Fruit fly (Drosophila melanogaster) whole organism, embryonic: ENCODE results near the gene ens.

Experiments
- C15 ChIP-seq: fragments of 200-800 bp; sonication (Bioruptor generic); IDR thresholded peaks from 3 replicates; pipeline ENCODE4 v1.3.6; 2022; ENCODE audit warnings: missing biosample characterization, missing genetic modification characterization
- CG10209 ChIP-seq: fragments of 200-800 bp; sonication (Bioruptor generic); optimal IDR thresholded peaks from 3 replicates; lab custom pipeline; 2017; ENCODE audit warnings: missing biosample characterization, mild to moderate bottlenecking, missing genetic modification characterization, missing genetic modification reagents
- CG12071 ChIP-seq: fragments of 200-800 bp; sonication (Bioruptor generic); optimal IDR thresholded peaks from 3 replicates; lab custom pipeline; 2018; ENCODE audit warnings: missing biosample characterization, mild to moderate bottlenecking, missing genetic modification characterization
- CrebB ChIP-seq: fragments of 200-800 bp; sonication (Bioruptor generic); optimal IDR thresholded peaks from 3 replicates; lab custom pipeline; 2018; ENCODE audit warnings: missing biosample characterization, mild to moderate bottlenecking, missing genetic modification characterization
- Hr51 ChIP-seq, 2 experiments: fragments of 200-800 bp; sonication (Bioruptor generic); optimal IDR thresholded peaks; 2 replicates in 1 of 2; 3 replicates in 1 of 2; lab custom pipeline; 2016 to 2018; ENCODE audit warnings: missing biosample characterization in 2 of 2, missing genetic modification characterization in 2 of 2, mild to moderate bottlenecking in 1 of 2, moderate library complexity in 1 of 2
- NfI ChIP-seq: fragments of 200-800 bp; sonication (Bioruptor generic); optimal IDR thresholded peaks from 3 replicates; lab custom pipeline; 2018; ENCODE audit warnings: missing biosample characterization, mild to moderate bottlenecking, missing genetic modification characterization, moderate library complexity
- fd102C ChIP-seq: fragments of 200-800 bp; sonication (Bioruptor generic); optimal IDR thresholded peaks from 2 replicates; lab custom pipeline; 2018; ENCODE audit warnings: missing biosample characterization, mild to moderate bottlenecking, missing genetic modification characterization, moderate library complexity
- gem ChIP-seq: fragments of 200-800 bp; sonication (Bioruptor generic); optimal IDR thresholded peaks from 2 replicates; lab custom pipeline; 2019; ENCODE audit warnings: missing biosample characterization, mild to moderate bottlenecking, missing genetic modification characterization, moderate library complexity
- gfzf ChIP-seq: fragments of 200-800 bp; sonication (Bioruptor generic); optimal IDR thresholded peaks from 2 replicates; lab custom pipeline; 2016; ENCODE audit warnings: missing biosample characterization, mild to moderate bottlenecking, missing genetic modification characterization, moderate library complexity
- psq ChIP-seq: fragments of 200-800 bp; sonication (Bioruptor generic); optimal IDR thresholded peaks from 2 replicates; lab custom pipeline; 2017; ENCODE audit warnings: missing biosample characterization, missing genetic modification characterization
- shn ChIP-seq: fragments of 200-800 bp; sonication (Bioruptor generic); optimal IDR thresholded peaks from 3 replicates; lab custom pipeline; 2016; ENCODE audit warnings: missing biosample characterization, missing genetic modification characterization
- tx ChIP-seq: fragments of 200-800 bp; sonication (Bioruptor generic); optimal IDR thresholded peaks from 2 replicates; lab custom pipeline; 2016; ENCODE audit warnings: missing biosample characterization, missing genetic modification characterization

DNA sequence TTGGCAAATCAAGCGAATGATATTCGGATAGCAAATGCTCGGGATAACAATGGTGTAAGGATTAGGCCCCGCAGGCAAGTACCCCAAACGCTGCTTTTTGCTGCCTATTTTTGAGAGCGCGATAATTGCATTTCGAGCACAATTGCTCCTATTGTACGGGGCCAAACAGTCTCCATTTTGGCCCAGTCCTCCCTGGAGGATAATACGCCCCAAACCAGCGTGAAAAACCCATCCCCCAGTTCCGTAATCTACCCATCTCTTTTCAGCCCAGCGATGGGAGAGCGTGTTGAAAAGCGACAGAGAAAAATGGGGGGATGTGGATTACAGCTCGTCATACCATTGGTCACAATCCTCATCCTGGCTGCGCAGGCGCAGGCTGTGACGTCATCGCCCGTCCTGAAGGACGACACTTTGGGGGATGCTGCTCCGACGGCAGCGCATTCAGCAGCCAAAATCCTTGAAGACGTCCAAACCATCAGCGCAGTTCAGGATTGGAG is 45.6 kb downstream of the ens start, which contains the start of gene Gad1:
- TF ChIP-seq gem (tag; lab: Kevin White, UChicago) (no peak), CrebB (tag; lab: Kevin White, UChicago) (no peak), CG10209 (GFP tag; lab: Kevin White, UChicago) (no peak), psq (GFP tag; lab: Kevin White, UChicago) (no peak), Hr51 (GFP tag; optimal IDR thresholded peaks at IDR 0.05; lab: Kevin White, UChicago) (no peak), tx (no peak), NfI (GFP tag; lab: Kevin White, UChicago) (no peak), CG12071 (GFP tag; lab: Kevin White, UChicago) (peak; percentile 61), fd102C (GFP tag; lab: Kevin White, UChicago) (no peak), gfzf (GFP tag; lab: Kevin White, UChicago) (no peak), C15 (no peak), shn (GFP tag; lab: Kevin White, UChicago) (no peak)
